Worm (Caenorhabditis elegans) whole organism, late embryonic: ENCODE measurements around the gene gadr-2.

Experiments used
- F13H6.1 ChIP-seq: sonication (generic microtip); optimal IDR thresholded peaks from 2 replicates; lab custom pipeline; 2016; ENCODE audit warnings: missing genetic modification characterization, missing compliant biosample characterization
- ceh-30 ChIP-seq: fragments of 150-350 bp; optimal IDR thresholded peaks from 2 replicates; lab custom pipeline; 2014; ENCODE audit warnings: missing biosample characterization, missing genetic modification characterization
- che-1 ChIP-seq: sonication (generic microtip); optimal IDR thresholded peaks from 2 replicates; lab custom pipeline; 2016; ENCODE audit warnings: mild to moderate bottlenecking, missing genetic modification characterization, missing compliant biosample characterization
- dve-1 ChIP-seq: sonication (generic microtip); optimal IDR thresholded peaks from 2 replicates; lab custom pipeline; 2017; ENCODE audit warnings: antibody characterized with exemption, mild to moderate bottlenecking, missing genetic modification characterization, missing compliant biosample characterization
- hlh-30 ChIP-seq: sonication (generic microtip); optimal IDR thresholded peaks from 2 replicates; lab custom pipeline; 2017; ENCODE audit warnings: antibody characterized with exemption, missing genetic modification characterization, missing compliant biosample characterization; ENCODE audit not compliant: insufficient read depth
- nfya-1 ChIP-seq: sonication (generic microtip); optimal IDR thresholded peaks from 2 replicates; lab custom pipeline; 2017; ENCODE audit warnings: missing genetic modification characterization, mild to moderate bottlenecking, missing compliant biosample characterization, antibody characterized with exemption, moderate library complexity
- pat-9 ChIP-seq: fragments of 200-800 bp; sonication (Bioruptor generic); optimal IDR thresholded peaks from 2 replicates; lab custom pipeline; 2018; ENCODE audit warnings: mild to moderate bottlenecking, missing genetic modification characterization, moderate library complexity, missing compliant biosample characterization
- ref-2 ChIP-seq: sonication (generic microtip); optimal IDR thresholded peaks from 2 replicates; lab custom pipeline; 2016; ENCODE audit warnings: missing genetic modification characterization, missing compliant biosample characterization
- rnt-1 ChIP-seq: sonication (generic microtip); optimal IDR thresholded peaks from 2 replicates; lab custom pipeline; 2016; ENCODE audit warnings: missing genetic modification characterization, missing compliant biosample characterization
- unc-55 ChIP-seq: sonication (generic microtip); optimal IDR thresholded peaks from 2 replicates; lab custom pipeline; 2017; ENCODE audit warnings: missing biosample characterization, missing genetic modification reagents, missing genetic modification characterization
- ztf-16 ChIP-seq: sonication (generic microtip); optimal IDR thresholded peaks from 2 replicates; lab custom pipeline; 2017; ENCODE audit warnings: missing genetic modification characterization, missing compliant biosample characterization

DNA sequence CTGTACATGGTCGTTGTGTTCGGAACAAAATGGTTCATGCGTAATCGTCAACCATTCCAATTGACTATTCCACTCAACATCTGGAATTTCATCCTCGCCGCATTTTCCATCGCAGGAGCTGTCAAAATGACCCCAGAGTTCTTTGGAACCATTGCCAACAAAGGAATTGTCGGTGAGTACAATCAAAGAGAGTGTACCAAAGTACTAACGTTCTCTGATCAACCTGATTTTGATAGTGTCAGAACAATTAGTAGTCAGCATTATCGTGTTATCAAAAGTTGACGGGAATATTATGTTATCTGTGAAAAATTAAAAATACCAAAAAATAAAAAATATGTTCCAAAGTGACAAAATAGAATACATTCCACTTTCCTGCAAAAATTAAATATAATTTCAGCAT lies 42.1 kb upstream of the gadr-2 start:
- TF ChIP-seq nfya-1 (tag; lab: Kevin White, UChicago) = no peak
- no peak for TF ChIP-seq rnt-1
- no peak for TF ChIP-seq F13H6.1 (tag; lab: Kevin White, UChicago)
- no peak for TF ChIP-seq ref-2 (tag; lab: Kevin White, UChicago)
- no peak for TF ChIP-seq ztf-16 (tag; lab: Kevin White, UChicago)
- TF ChIP-seq ceh-30 = no peak
- TF ChIP-seq che-1 (tag; lab: Kevin White, UChicago) = no peak
- TF ChIP-seq hlh-30 (tag; lab: Kevin White, UChicago) = no peak
- no peak for TF ChIP-seq pat-9
- TF ChIP-seq unc-55 (GFP tag; lab: Kevin White, UChicago) = no peak
- no peak for TF ChIP-seq dve-1
